Fruit fly (Drosophila melanogaster): Measurements from ENCODE around the gene Ucp4B.

Ucp4B gene

DNA sequence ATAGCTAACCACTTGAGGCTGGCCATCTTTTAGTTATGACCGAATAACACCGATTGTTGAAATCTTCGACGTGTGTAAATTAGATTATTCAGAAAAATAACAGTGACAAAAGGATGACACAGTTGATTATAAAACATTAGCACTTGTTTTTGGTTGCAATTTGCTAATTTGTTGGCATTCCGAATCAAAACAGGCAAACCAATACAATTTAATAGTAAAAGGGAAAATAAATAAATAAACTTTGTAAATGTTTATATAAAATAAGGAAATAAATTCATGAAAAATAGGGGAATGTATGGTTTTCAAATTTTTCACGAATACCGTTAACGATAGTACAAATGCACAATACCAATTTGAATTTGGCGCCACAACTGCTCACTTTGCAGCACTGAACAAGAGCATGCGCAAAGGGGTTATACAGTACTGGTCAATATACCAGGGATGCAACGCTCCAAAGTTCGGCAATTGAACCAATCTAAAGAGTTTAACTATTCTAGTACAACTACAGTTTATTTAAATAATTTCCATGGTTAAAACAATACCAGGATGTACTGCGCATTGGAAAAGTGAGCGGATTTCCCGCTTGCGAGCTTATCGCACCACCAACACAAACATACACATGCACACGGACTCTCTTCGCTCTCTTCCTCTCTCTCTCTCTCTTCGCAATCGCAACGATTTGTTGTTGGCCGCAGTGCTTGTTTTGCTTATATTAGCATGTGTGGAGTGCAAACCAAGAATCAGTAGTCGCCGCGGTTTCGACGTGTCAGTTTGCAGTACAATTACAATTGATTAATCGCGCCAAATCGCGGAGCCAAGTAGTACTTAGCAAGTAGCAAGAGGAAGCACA is 26.2 kb upstream of the Ucp4B start, which contains the start of the genes Sfp26Ad and Gpdh1 (continued):
- TF ChIP-seq CG15696 (tag; optimal IDR thresholded peaks at IDR 0.05), result peak; percentile 46
- TF ChIP-seq ind (GFP tag; optimal IDR thresholded peaks at IDR 0.05), result peak; percentile 83
- no peak for TF ChIP-seq CG8281 (tag; optimal IDR thresholded peaks at IDR 0.05)
- TF ChIP-seq CG7745 (tag; optimal IDR thresholded peaks at IDR 0.05), result peak; percentile 8
- TF ChIP-seq Spps (tag; optimal IDR thresholded peaks at IDR 0.05), result peak; percentile 11
- peak; percentile 61 for TF ChIP-seq CG8944 (GFP tag; optimal IDR thresholded peaks at IDR 0.05)
- TF ChIP-seq Chrac-16 (GFP tag; optimal IDR thresholded peaks at IDR 0.05), result peak; percentile 76
- TF ChIP-seq salm (tag; optimal IDR thresholded peaks at IDR 0.05), result peak; percentile 60
- TF ChIP-seq zen (tag; optimal IDR thresholded peaks at IDR 0.05), result peak; percentile 25
- TF ChIP-seq CG17912 (GFP tag; optimal IDR thresholded peaks at IDR 0.05), result peak; percentile 71
- TF ChIP-seq ham (GFP tag; IDR thresholded peaks at IDR 0.05), result peak; percentile 10; the same call in 1 of the 2 replicates
- TF ChIP-seq HHEX (GFP tag; optimal IDR thresholded peaks at IDR 0.05), result peak; percentile 59
- TF ChIP-seq exex (tag; optimal IDR thresholded peaks at IDR 0.05), result peak; percentile 66
- TF ChIP-seq CG9932 (GFP tag; IDR thresholded peaks at IDR 0.05), result peak; percentile 92
- peak; percentile 34 for TF ChIP-seq Sox100B (GFP tag; optimal IDR thresholded peaks at IDR 0.05)
- no peak for TF ChIP-seq CG7357 (GFP tag; IDR thresholded peaks at IDR 0.05)
- TF ChIP-seq grau (tag; optimal IDR thresholded peaks at IDR 0.05), result peak; percentile 66
- TF ChIP-seq gro (GFP tag; optimal IDR thresholded peaks at IDR 0.05), result peak; percentile 70
- peak; percentile 72 for TF ChIP-seq ken (GFP tag; IDR thresholded peaks at IDR 0.05)
- TF ChIP-seq Xbp1 (GFP tag; optimal IDR thresholded peaks at IDR 0.05), result peak; percentile 86
- TF ChIP-seq gcm (GFP tag; optimal IDR thresholded peaks at IDR 0.05), result peak; percentile 71
- peak; percentile 63 for TF ChIP-seq Scr (GFP tag; IDR thresholded peaks at IDR 0.05; ENCODE audit: partially characterized antibody)
- no peak for TF ChIP-seq hb (GFP tag; IDR thresholded peaks at IDR 0.05; ENCODE audit: partially characterized antibody)
- TF ChIP-seq CG14050 (GFP tag; IDR thresholded peaks at IDR 0.05), result peak; percentile 33; the same call in 2 of the 3 replicates
- TF ChIP-seq CG12769 (tag; optimal IDR thresholded peaks at IDR 0.05), result peak; percentile 78
- no peak for TF ChIP-seq C15 (GFP tag; IDR thresholded peaks at IDR 0.05)
- TF ChIP-seq cg (GFP tag; optimal IDR thresholded peaks at IDR 0.05), result peak; percentile 95
- TF ChIP-seq CG7786 (GFP tag; optimal IDR thresholded peaks at IDR 0.05), result peak; percentile 77
- peak; percentile 28; the same call in 1 of the 2 replicates for TF ChIP-seq esg (GFP tag; conservative IDR thresholded peaks at IDR 0.05)
- TF ChIP-seq CG42726 (GFP tag; IDR thresholded peaks at IDR 0.05; ENCODE audit: partially characterized antibody), result 0 out of 2 replicates have a peak, but pooled peaks have one; percentile 17
- no peak for TF ChIP-seq CTCF (GFP tag; optimal IDR thresholded peaks at IDR 0.05)
- TF ChIP-seq Side (GFP tag; optimal IDR thresholded peaks at IDR 0.05), result peak; percentile 79
- peak; percentile 87 for TF ChIP-seq lilli (GFP tag; optimal IDR thresholded peaks at IDR 0.05)
- TF ChIP-seq dmrt11E (tag; optimal IDR thresholded peaks at IDR 0.05), result peak; percentile 38
- peak; percentile 80 for TF ChIP-seq Antp (GFP tag; optimal IDR thresholded peaks at IDR 0.05)
- TF ChIP-seq CG30403 (GFP tag; optimal IDR thresholded peaks at IDR 0.05), result peak; percentile 83
- peak; percentile 60; the same call in 2 of the 3 replicates for TF ChIP-seq CG34422 (GFP tag; IDR thresholded peaks at IDR 0.05)
- peak; percentile 50 for TF ChIP-seq pnt (GFP tag; optimal IDR thresholded peaks at IDR 0.05)
- peak; percentile 47 for TF ChIP-seq sna (GFP tag; IDR thresholded peaks at IDR 0.05; ENCODE audit: partially characterized antibody)
- peak; percentile 90 for TF ChIP-seq CG15479 (GFP tag; optimal IDR thresholded peaks at IDR 0.05)
- peak; percentile 73 for TF ChIP-seq bcd (GFP tag; optimal IDR thresholded peaks at IDR 0.05)
- TF ChIP-seq HmgD (GFP tag; optimal IDR thresholded peaks at IDR 0.05), result peak; percentile 44
- TF ChIP-seq fru (optimal IDR thresholded peaks at IDR 0.05), result no peak
- peak; percentile 51 for TF ChIP-seq NK7.1 (GFP tag; optimal IDR thresholded peaks at IDR 0.05)
- no peak for TF ChIP-seq sd (tag; optimal IDR thresholded peaks at IDR 0.05)
- no peak for TF ChIP-seq GATAe (GFP tag; conservative IDR thresholded peaks at IDR 0.05)
- 0 out of 3 replicates have a peak, but pooled peaks have one; percentile 17 for TF ChIP-seq croc (GFP tag; conservative IDR thresholded peaks at IDR 0.05)
- TF ChIP-seq chif (GFP tag; optimal IDR thresholded peaks at IDR 0.05), result peak; percentile 68 to 76
- TF ChIP-seq lab (GFP tag; optimal IDR thresholded peaks at IDR 0.05), result peak; percentile 87

Measured in whole organism, embryonic.